Fruit fly (Drosophila melanogaster) whole organism, embryonic: ENCODE measurements around the gene CG12811.

Source experiments
- Aef1 ChIP-seq: fragments of 200-800 bp; sonication (Bioruptor generic); IDR thresholded peaks from 3 replicates; pipeline ENCODE4 v1.3.6; 2022; ENCODE audit warnings: missing biosample characterization, missing genetic modification characterization
- Atf3 ChIP-seq: fragments of 200-800 bp; sonication (Bioruptor generic); optimal IDR thresholded peaks from 3 replicates; lab custom pipeline; 2016; ENCODE audit warnings: missing biosample characterization, missing genetic modification characterization
- CG1024 ChIP-seq: fragments of 200-800 bp; sonication (Bioruptor generic); IDR thresholded peaks from 2 replicates; pipeline ENCODE4 v1.3.6; 2022; ENCODE audit warnings: missing biosample characterization, missing genetic modification characterization
- CG11093 ChIP-seq: fragments of 200-800 bp; sonication (Bioruptor generic); IDR thresholded peaks from 3 replicates; pipeline ENCODE4 v1.3.6; 2022; ENCODE audit warnings: missing biosample characterization, missing genetic modification characterization
- CG14441 ChIP-seq: fragments of 200-800 bp; sonication (Bioruptor generic); IDR thresholded peaks from 2 replicates; pipeline ENCODE4 v1.3.6; 2022; ENCODE audit warnings: missing biosample characterization, missing genetic modification characterization
- CG15479 ChIP-seq: fragments of 200-800 bp; sonication (Bioruptor generic); optimal IDR thresholded peaks from 3 replicates; lab custom pipeline; 2019; ENCODE audit warnings: missing biosample characterization, mild to moderate bottlenecking, missing genetic modification characterization, moderate library complexity
- CG15514 ChIP-seq: fragments of 200-800 bp; sonication (Bioruptor generic); optimal IDR thresholded peaks from 3 replicates; lab custom pipeline; 2017; ENCODE audit warnings: missing biosample characterization, missing genetic modification characterization, mild to moderate bottlenecking, moderate library complexity, missing genetic modification reagents
- CG15696 ChIP-seq: fragments of 200-800 bp; sonication (Bioruptor generic); optimal IDR thresholded peaks from 2 replicates; lab custom pipeline; 2019; ENCODE audit warnings: missing biosample characterization, mild to moderate bottlenecking, missing genetic modification characterization, moderate library complexity
- CG2199 ChIP-seq: fragments of 200-800 bp; sonication (Bioruptor generic); IDR thresholded peaks from 3 replicates; pipeline ENCODE4 v1.3.6; 2022; ENCODE audit warnings: missing biosample characterization, missing genetic modification characterization
- CG3065 ChIP-seq: fragments of 200-800 bp; sonication (Bioruptor generic); optimal IDR thresholded peaks from 2 replicates; lab custom pipeline; 2016; ENCODE audit warnings: missing biosample characterization, missing genetic modification characterization
- CG3407 ChIP-seq: fragments of 200-800 bp; sonication (Bioruptor generic); optimal IDR thresholded peaks from 2 replicates; lab custom pipeline; 2018; ENCODE audit warnings: missing biosample characterization, mild to moderate bottlenecking, missing genetic modification characterization
- CG6689 ChIP-seq: fragments of 200-800 bp; sonication (Bioruptor generic); IDR thresholded peaks from 2 replicates; pipeline ENCODE4 v1.3.6; 2022; ENCODE audit warnings: missing biosample characterization, missing genetic modification characterization
- CG7556 ChIP-seq: fragments of 200-800 bp; sonication (Bioruptor generic); optimal IDR thresholded peaks from 2 replicates; lab custom pipeline; 2017; ENCODE audit warnings: missing biosample characterization, mild to moderate bottlenecking, missing genetic modification characterization
- CG8388 ChIP-seq: fragments of 200-800 bp; sonication (Bioruptor generic); optimal IDR thresholded peaks from 2 replicates; lab custom pipeline; 2019; ENCODE audit warnings: missing biosample characterization, mild to moderate bottlenecking, missing genetic modification characterization, moderate library complexity
- CG8924 ChIP-seq: fragments of 200-800 bp; optimal IDR thresholded peaks from 3 replicates; lab custom pipeline; 2019; ENCODE audit warnings: missing biosample characterization, mild to moderate bottlenecking, missing genetic modification characterization, moderate library complexity
- CG8944 ChIP-seq: fragments of 200-800 bp; sonication (Bioruptor generic); optimal IDR thresholded peaks from 3 replicates; lab custom pipeline; 2016; ENCODE audit warnings: missing biosample characterization, missing genetic modification characterization
- CG9727 ChIP-seq: fragments of 200-800 bp; sonication (Bioruptor generic); optimal IDR thresholded peaks from 3 replicates; lab custom pipeline; 2017; ENCODE audit warnings: missing biosample characterization, mild to moderate bottlenecking, missing genetic modification characterization
- CG9876 ChIP-seq: fragments of 200-800 bp; sonication (Bioruptor generic); optimal IDR thresholded peaks from 2 replicates; lab custom pipeline; 2016; ENCODE audit warnings: missing biosample characterization, missing genetic modification characterization
- CG9932 ChIP-seq: fragments of 200-800 bp; sonication (Bioruptor generic); IDR thresholded peaks from 2 replicates; pipeline ENCODE4 v1.3.6; 2022; ENCODE audit warnings: missing biosample characterization, missing genetic modification characterization
- CHES-1-like ChIP-seq: fragments of 200-800 bp; sonication (Bioruptor generic); optimal IDR thresholded peaks from 2 replicates; lab custom pipeline; 2016; ENCODE audit warnings: missing biosample characterization, missing genetic modification characterization
- Deaf1 ChIP-seq: fragments of 200-800 bp; optimal IDR thresholded peaks from 3 replicates; lab custom pipeline; 2019; ENCODE audit warnings: missing biosample characterization, mild to moderate bottlenecking, missing genetic modification characterization, moderate library complexity
- Drgx ChIP-seq: fragments of 200-800 bp; sonication (Bioruptor generic); IDR thresholded peaks from 2 replicates; pipeline ENCODE4 v1.3.6; 2022; ENCODE audit warnings: missing biosample characterization, missing genetic modification characterization
- Gug ChIP-seq: fragments of 200-800 bp; sonication (Bioruptor generic); IDR thresholded peaks from 4 replicates; pipeline ENCODE4 v1.3.6; 2022; ENCODE audit warnings: missing biosample characterization, missing genetic modification characterization
- Hmx ChIP-seq: fragments of 200-800 bp; sonication (Bioruptor generic); optimal IDR thresholded peaks from 2 replicates; lab custom pipeline; 2016; ENCODE audit warnings: missing biosample characterization, missing genetic modification characterization
- Hsf ChIP-seq: fragments of 200-800 bp; sonication (Bioruptor generic); optimal IDR thresholded peaks from 3 replicates; lab custom pipeline; 2016; ENCODE audit warnings: missing biosample characterization, missing genetic modification characterization
- MTF-1 ChIP-seq: fragments of 200-800 bp; sonication (Bioruptor generic); optimal IDR thresholded peaks from 2 replicates; lab custom pipeline; 2018; ENCODE audit warnings: missing biosample characterization, mild to moderate bottlenecking, missing genetic modification characterization, borderline replicate concordance
- Mad ChIP-seq: fragments of 200-800 bp; sonication (Bioruptor generic); optimal IDR thresholded peaks from 2 replicates; lab custom pipeline; 2016; ENCODE audit warnings: missing biosample characterization, missing genetic modification characterization
- Max ChIP-seq: fragments of 200-800 bp; sonication (Bioruptor generic); optimal IDR thresholded peaks from 2 replicates; lab custom pipeline; 2016; ENCODE audit warnings: missing biosample characterization, mild to moderate bottlenecking, missing genetic modification characterization
- NC2β ChIP-seq: fragments of 200-800 bp; sonication (Bioruptor generic); optimal IDR thresholded peaks from 2 replicates; lab custom pipeline; 2016; ENCODE audit warnings: missing biosample characterization, missing genetic modification characterization
- NK7.1 ChIP-seq: fragments of 200-800 bp; sonication (Bioruptor generic); optimal IDR thresholded peaks from 3 replicates; lab custom pipeline; 2016; ENCODE audit warnings: missing biosample characterization, missing genetic modification characterization
- Oli ChIP-seq: fragments of 200-800 bp; sonication (Bioruptor generic); optimal IDR thresholded peaks from 2 replicates; lab custom pipeline; 2018; ENCODE audit warnings: missing biosample characterization, mild to moderate bottlenecking, missing genetic modification characterization, moderate library complexity
- PHDP ChIP-seq: fragments of 200-800 bp; sonication (Bioruptor generic); optimal IDR thresholded peaks from 3 replicates; lab custom pipeline; 2018; ENCODE audit warnings: missing biosample characterization, mild to moderate bottlenecking, missing genetic modification characterization, moderate library complexity
- Poxn ChIP-seq: fragments of 200-800 bp; sonication (Bioruptor generic); IDR thresholded peaks from 2 replicates; pipeline ENCODE4 v1.3.6; 2022; ENCODE audit warnings: missing biosample characterization, missing genetic modification characterization
- Ravus ChIP-seq: fragments of 200-800 bp; sonication (Bioruptor generic); IDR thresholded peaks from 2 replicates; pipeline ENCODE4 v1.3.6; 2022; ENCODE audit warnings: missing biosample characterization, missing genetic modification characterization
- Tbp ChIP-seq: fragments of >200 bp; optimal IDR thresholded peaks from 2 replicates; lab custom pipeline; 2018; ENCODE audit warnings: missing biosample characterization, missing genetic modification characterization
- Trl ChIP-seq, 3 experiments: fragments of >200 bp in 2 of 3; fragments of 200-800 bp in 1 of 3; sonication (Bioruptor generic) in 1 of 3; optimal IDR thresholded peaks; 2 replicates in 1 of 3; 3 replicates in 2 of 3; lab custom pipeline; 2016 to 2017; ENCODE audit warnings: missing biosample characterization in 1 of 3, missing genetic modification characterization in 1 of 3
- chif ChIP-seq, 2 experiments: fragments of 200-800 bp; sonication (Bioruptor generic); optimal IDR thresholded peaks; 3 replicates each; lab custom pipeline; 2016; ENCODE audit warnings: missing biosample characterization in 2 of 2, missing genetic modification characterization in 2 of 2
- crc ChIP-seq: fragments of 200-800 bp; sonication (Bioruptor generic); optimal IDR thresholded peaks from 2 replicates; lab custom pipeline; 2016; ENCODE audit warnings: missing biosample characterization, missing genetic modification characterization
- ems ChIP-seq: fragments of 200-800 bp; sonication (Bioruptor generic); optimal IDR thresholded peaks from 3 replicates; lab custom pipeline; 2016; ENCODE audit warnings: missing biosample characterization, missing genetic modification characterization
- gfzf ChIP-seq: fragments of 200-800 bp; sonication (Bioruptor generic); optimal IDR thresholded peaks from 2 replicates; lab custom pipeline; 2016; ENCODE audit warnings: missing biosample characterization, mild to moderate bottlenecking, missing genetic modification characterization, moderate library complexity
- grau ChIP-seq: fragments of 200-800 bp; optimal IDR thresholded peaks from 3 replicates; lab custom pipeline; 2019; ENCODE audit warnings: missing biosample characterization, mild to moderate bottlenecking, missing genetic modification characterization, moderate library complexity
- jigr1 ChIP-seq: fragments of 200-800 bp; sonication (Bioruptor generic); IDR thresholded peaks from 3 replicates; pipeline ENCODE4 v1.3.6; 2022; ENCODE audit warnings: missing biosample characterization, missing genetic modification characterization
- lbe ChIP-seq: fragments of 200-800 bp; sonication (Bioruptor generic); optimal IDR thresholded peaks from 2 replicates; lab custom pipeline; 2016; ENCODE audit warnings: missing biosample characterization, mild to moderate bottlenecking, missing genetic modification characterization
- mld ChIP-seq: fragments of 200-800 bp; sonication (Bioruptor generic); IDR thresholded peaks from 3 replicates; pipeline ENCODE4 v1.3.6; 2022; ENCODE audit warnings: missing biosample characterization, missing genetic modification characterization; ENCODE audit not compliant: partially characterized antibody
- peb ChIP-seq: fragments of 200-800 bp; sonication (Bioruptor generic); IDR thresholded peaks from 2 replicates; pipeline ENCODE4 v1.3.6; 2022; ENCODE audit warnings: missing biosample characterization, missing genetic modification characterization
- pita ChIP-seq: fragments of 200-800 bp; sonication (Bioruptor generic); optimal IDR thresholded peaks from 2 replicates; lab custom pipeline; 2017; ENCODE audit warnings: missing biosample characterization, mild to moderate bottlenecking, missing genetic modification characterization
- sqz ChIP-seq: fragments of 200-800 bp; sonication (Bioruptor generic); optimal IDR thresholded peaks from 3 replicates; lab custom pipeline; 2018; ENCODE audit warnings: missing biosample characterization, mild to moderate bottlenecking, missing genetic modification characterization
- trem ChIP-seq: fragments of 200-800 bp; optimal IDR thresholded peaks from 3 replicates; lab custom pipeline; 2019; ENCODE audit warnings: missing biosample characterization, mild to moderate bottlenecking, missing genetic modification characterization, moderate library complexity
- tup ChIP-seq: fragments of 200-800 bp; sonication (Bioruptor generic); optimal IDR thresholded peaks from 2 replicates; lab custom pipeline; 2016; ENCODE audit warnings: missing biosample characterization, mild to moderate bottlenecking, missing genetic modification characterization, moderate library complexity
- wdn ChIP-seq: fragments of 200-800 bp; sonication (Bioruptor generic); IDR thresholded peaks from 2 replicates; pipeline ENCODE4 v1.3.6; 2022; ENCODE audit warnings: missing biosample characterization, missing genetic modification characterization

Gene CG12811

DNA sequence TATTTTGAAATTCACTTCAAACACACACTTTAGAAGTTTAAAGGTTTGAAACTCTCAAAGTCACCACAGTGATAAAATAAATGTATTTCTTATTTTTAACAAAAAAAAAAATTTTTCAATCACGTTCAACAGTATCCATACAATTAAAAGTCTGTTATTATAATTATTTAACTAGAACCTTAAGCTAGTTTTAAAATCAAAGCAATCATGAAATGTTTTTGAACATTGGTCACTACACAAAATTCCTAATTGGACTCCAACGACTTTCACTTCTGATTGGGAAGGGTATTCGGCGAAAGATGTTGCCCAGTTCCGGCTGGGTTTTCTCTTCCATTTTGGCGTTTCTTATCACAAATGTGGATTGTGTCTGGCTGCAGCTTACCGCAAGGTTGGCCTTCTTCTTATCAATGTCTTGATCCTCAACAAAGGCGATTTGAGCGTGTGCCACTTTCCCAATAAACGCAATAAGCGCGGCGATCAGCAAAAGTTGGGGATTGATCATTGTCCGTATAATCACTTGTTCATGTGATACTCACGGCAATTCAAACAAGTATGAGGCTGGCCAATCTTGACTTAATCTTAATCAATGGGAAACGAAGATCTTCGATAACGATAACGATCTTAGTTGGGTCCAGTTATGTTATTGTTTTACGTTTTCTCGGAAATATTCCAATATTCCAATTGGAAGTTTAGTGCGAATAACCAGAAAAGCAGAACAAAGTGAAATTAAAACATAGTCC lies 392 bp downstream of the CG12811 start (continued):
- TF ChIP-seq CG8944 (GFP tag; lab: Kevin White, UChicago) (no peak), Deaf1 (no peak), CG15479 (GFP tag; lab: Kevin White, UChicago) (no peak), Hmx (GFP tag; lab: Kevin White, UChicago) (no peak), mld (no peak), tup (no peak), pita (GFP tag; lab: Kevin White, UChicago) (no peak), Drgx (GFP tag; lab: Robert Waterston, UW) (no peak), CG14441 (GFP tag; lab: Robert Waterston, UW) (no peak), Max (GFP tag; lab: Kevin White, UChicago) (peak; percentile 27), CG3407 (GFP tag; lab: Kevin White, UChicago) (no peak), Trl (optimal IDR thresholded peaks at IDR 0.05; lab: Kevin White, UChicago) (no peak), Trl (GFP tag; optimal IDR thresholded peaks at IDR 0.05; lab: Kevin White, UChicago) (no peak), CG6689 (0 out of 2 replicates have a peak, but pooled peaks have one; percentile 22), trem (tag; lab: Kevin White, UChicago) (no peak), Poxn (no peak), Atf3 (no peak), wdn (no peak), CG11093 (GFP tag; lab: Robert Waterston, UW) (0 out of 3 replicates have a peak, but pooled peaks have one; percentile 37), PHDP (tag; lab: Kevin White, UChicago) (peak; percentile 33), lbe (GFP tag; lab: Kevin White, UChicago) (peak; percentile 39), Hsf (GFP tag; lab: Kevin White, UChicago) (no peak), crc (GFP tag; lab: Kevin White, UChicago) (no peak), CG9876 (GFP tag; lab: Kevin White, UChicago) (no peak), Gug (GFP tag; lab: Robert Waterston, UW) (no peak), CG9727 (GFP tag; lab: Kevin White, UChicago) (peak; percentile 35), NC2β (GFP tag; lab: Kevin White, UChicago) (no peak), grau (tag; lab: Kevin White, UChicago) (peak; percentile 63), Mad (GFP tag; lab: Kevin White, UChicago) (no peak), CG9932 (no peak), CG2199 (GFP tag; lab: Robert Waterston, UW) (no peak), CG1024 (GFP tag; lab: Robert Waterston, UW) (no peak), chif (GFP tag; optimal IDR thresholded peaks at IDR 0.05; lab: Kevin White, UChicago) (peak in 1 of 2 experiments; percentile 1), ems (GFP tag; lab: Kevin White, UChicago) (no peak), NK7.1 (no peak), CG8388 (peak; percentile 30), Ravus (no peak), MTF-1 (GFP tag; lab: Kevin White, UChicago) (no peak), CG7556 (peak; percentile 64), CG15514 (GFP tag; lab: Kevin White, UChicago) (no peak), CG3065 (GFP tag; lab: Kevin White, UChicago) (no peak), jigr1 (GFP tag; lab: Robert Waterston, UW) (no peak), Tbp (GFP tag; lab: Kevin White, UChicago) (no peak), Oli (peak; percentile 64), CG8924 (tag; lab: Kevin White, UChicago) (peak; percentile 11), sqz (GFP tag; lab: Kevin White, UChicago) (no peak), gfzf (GFP tag; lab: Kevin White, UChicago) (no peak), CG15696 (no peak), Aef1 (no peak), CHES-1-like (GFP tag; lab: Kevin White, UChicago) (no peak), peb (0 out of 2 replicates have a peak, but pooled peaks have one; percentile 10)
